Fruit fly (Drosophila melanogaster): ENCODE data around the gene hng3.

Gene hng3

dm6 chr3L:745222-745942 is 9.9 kb downstream of the hng3 start (continued):
- no peak for TF ChIP-seq lov (optimal IDR thresholded peaks at IDR 0.05)
- no peak for TF ChIP-seq lov (GFP tag; IDR thresholded peaks at IDR 0.05)
- TF ChIP-seq CG1602 (GFP tag; optimal IDR thresholded peaks at IDR 0.05), result peak; percentile 33
- TF ChIP-seq CG15073 (GFP tag; optimal IDR thresholded peaks at IDR 0.05), result no peak
- TF ChIP-seq bab2 (GFP tag; optimal IDR thresholded peaks at IDR 0.05), result peak; percentile 64
- peak; percentile 75 for TF ChIP-seq Med (GFP tag)
- TF ChIP-seq Six4 (GFP tag; optimal IDR thresholded peaks at IDR 0.05), result peak; percentile 46
- TF ChIP-seq CG10462 (GFP tag; optimal IDR thresholded peaks at IDR 0.05), result no peak
- no peak for TF ChIP-seq ato (GFP tag; IDR thresholded peaks at IDR 0.05; ENCODE audit: partially characterized antibody)

- TF ChIP-seq Oaz (GFP tag; IDR thresholded peaks at IDR 0.05) (no peak), CG15269 (tag; optimal IDR thresholded peaks at IDR 0.05) (no peak), CG30020 (tag; optimal IDR thresholded peaks at IDR 0.05) (no peak), CG15479 (GFP tag; optimal IDR thresholded peaks at IDR 0.05) (peak; percentile 97), CG6175 (GFP tag; IDR thresholded peaks at IDR 0.05) (no peak), cad (GFP tag; optimal IDR thresholded peaks at IDR 0.05) (peak; percentile 50), tll (GFP tag; optimal IDR thresholded peaks at IDR 0.05) (peak in 1 of 2 experiments; percentile 83), D (optimal IDR thresholded peaks at IDR 0.05) (peak; percentile 53), D (GFP tag; optimal IDR thresholded peaks at IDR 0.05) (no peak), chm (GFP tag; IDR thresholded peaks at IDR 0.05) (0 out of 2 replicates have a peak, but pooled peaks have one; percentile 13), Kr (GFP tag; optimal IDR thresholded peaks at IDR 0.05) (peak; percentile 21), zen (tag; optimal IDR thresholded peaks at IDR 0.05) (peak; percentile 100)
Observed at dm6 chr3L:744290-744804, 10.9 kb downstream of the hng3 start.

- no peak for TF ChIP-seq tna (GFP tag; IDR thresholded peaks at IDR 0.05; ENCODE audit: partially characterized antibody)
- no peak for TF ChIP-seq cas (GFP tag; IDR thresholded peaks at IDR 0.05)
- TF ChIP-seq gcm (GFP tag; optimal IDR thresholded peaks at IDR 0.05), result peak; percentile 75
- no peak for TF ChIP-seq CG14014 (GFP tag; IDR thresholded peaks at IDR 0.05)
- no peak for TF ChIP-seq CoRest (tag; optimal IDR thresholded peaks at IDR 0.05)
- TF ChIP-seq CG15601 (tag; optimal IDR thresholded peaks at IDR 0.05), result no peak
- TF ChIP-seq dm (GFP tag; optimal IDR thresholded peaks at IDR 0.05), result no peak
- TF ChIP-seq Ets65A (GFP tag), result no peak
- no peak for TF ChIP-seq h (optimal IDR thresholded peaks at IDR 0.05)
- TF ChIP-seq Usf (GFP tag; optimal IDR thresholded peaks at IDR 0.05), result no peak
- no peak for TF ChIP-seq p53 (GFP tag; optimal IDR thresholded peaks at IDR 0.05)
- TF ChIP-seq CG10543 (GFP tag; optimal IDR thresholded peaks at IDR 0.05), result no peak
- TF ChIP-seq twi (tag; optimal IDR thresholded peaks at IDR 0.05), result peak; percentile 99
- no peak for TF ChIP-seq Antp (GFP tag; optimal IDR thresholded peaks at IDR 0.05)
- TF ChIP-seq tll (GFP tag; optimal IDR thresholded peaks at IDR 0.05), result no peak
- TF ChIP-seq slou (GFP tag; optimal IDR thresholded peaks at IDR 0.05), result no peak
- no peak for TF ChIP-seq CG15269 (tag; optimal IDR thresholded peaks at IDR 0.05)
Observed at dm6 chr3L:743155-743554, 12.1 kb downstream of the hng3 start.

- no peak for TF ChIP-seq esg (GFP tag; conservative IDR thresholded peaks at IDR 0.05)
- no peak for TF ChIP-seq sim (GFP tag; IDR thresholded peaks at IDR 0.05)
- no peak for TF ChIP-seq Ets97D (GFP tag; optimal IDR thresholded peaks at IDR 0.05)
- peak; percentile 97 for TF ChIP-seq twi (tag; optimal IDR thresholded peaks at IDR 0.05)
- peak; percentile 9 for TF ChIP-seq da (GFP tag; optimal IDR thresholded peaks at IDR 0.05)
- TF ChIP-seq D19B (GFP tag; optimal IDR thresholded peaks at IDR 0.05), result no peak
- no peak for TF ChIP-seq bbx (GFP tag; IDR thresholded peaks at IDR 0.05; ENCODE audit: partially characterized antibody)
- 0 out of 3 replicates have a peak, but pooled peaks have one; percentile 1 for TF ChIP-seq z (GFP tag; IDR thresholded peaks at IDR 0.05)
- peak; percentile 47 for TF ChIP-seq Sry-β (GFP tag; optimal IDR thresholded peaks at IDR 0.05)
- no peak for TF ChIP-seq seq (GFP tag; IDR thresholded peaks at IDR 0.05)
- no peak for TF ChIP-seq Aef1 (GFP tag; IDR thresholded peaks at IDR 0.05)
- TF ChIP-seq crol (GFP tag; IDR thresholded peaks at IDR 0.05), result peak; percentile 77
- TF ChIP-seq lov (optimal IDR thresholded peaks at IDR 0.05), result no peak
- TF ChIP-seq lov (GFP tag; IDR thresholded peaks at IDR 0.05), result 0 out of 3 replicates have a peak, but pooled peaks have one; percentile 11
Observed at dm6 chr3L:742389-742951, 12.8 kb downstream of the hng3 start.

All from whole organism, embryonic.